Worm (Caenorhabditis elegans): ENCODE data around the gene R02F11.12.

R02F11.12 gene

ce11 chrV:4801943-4802342 lies 11.5 kb downstream of the R02F11.12 start:
- TF ChIP-seq mls-2 (tag; optimal IDR thresholded peaks at IDR 0.05) (no peak), drap-1 (GFP tag; optimal IDR thresholded peaks at IDR 0.05) (no peak), nhr-28 (tag; optimal IDR thresholded peaks at IDR 0.05) (no peak), ceh-43 (GFP tag; optimal IDR thresholded peaks at IDR 0.05) (no peak), nhr-76 (tag; optimal IDR thresholded peaks at IDR 0.05) (no peak), elt-1 (tag; optimal IDR thresholded peaks at IDR 0.05; ENCODE audit: borderline replicate concordance, insufficient read depth) (no peak), elt-3 (tag; optimal IDR thresholded peaks at IDR 0.05) (no peak), blmp-1 (tag; optimal IDR thresholded peaks at IDR 0.05) (no peak), bed-3 (GFP tag; optimal IDR thresholded peaks at IDR 0.05) (no peak)

ce11 chrV:4805847-4806246 lies 15.4 kb downstream of the R02F11.12 start, which contains the start of gene R02F11.3:
TSS of gene R02F11.3 (minus strand) at chrV:4805947.
- TF ChIP-seq nhr-237 (tag; optimal IDR thresholded peaks at IDR 0.05) (no peak), ces-1 (GFP tag; optimal IDR thresholded peaks at IDR 0.05) (no peak), blmp-1 (tag; optimal IDR thresholded peaks at IDR 0.05) (no peak), snpc-4 (tag; optimal IDR thresholded peaks at IDR 0.05) (no peak), unc-120 (tag; optimal IDR thresholded peaks at IDR 0.05; ENCODE audit: poor library complexity, severe bottlenecking) (no peak), tbx-8 (GFP tag; optimal IDR thresholded peaks at IDR 0.05) (no peak), hlh-1 (tag; optimal IDR thresholded peaks at IDR 0.05) (no peak), ceh-39 (tag; optimal IDR thresholded peaks at IDR 0.05) (no peak), M03D4.4 (tag; optimal IDR thresholded peaks at IDR 0.05) (no peak)

ce11 chrV:4806859-4807258 lies 16.4 kb downstream of the R02F11.12 start:
- TF ChIP-seq lin-13 (tag; optimal IDR thresholded peaks at IDR 0.05) (no peak), ces-1 (GFP tag; optimal IDR thresholded peaks at IDR 0.05) (no peak), mab-5 (tag; optimal IDR thresholded peaks at IDR 0.05) (no peak), ztf-11 (tag; optimal IDR thresholded peaks at IDR 0.05) (no peak)

ce11 chrV:4810653-4811052 lies 20.2 kb downstream of the R02F11.12 start:
- TF ChIP-seq pha-4 (tag; optimal IDR thresholded peaks at IDR 0.05): peak; percentile 17
- no peak for TF ChIP-seq sptf-1 (tag; optimal IDR thresholded peaks at IDR 0.05)
- no peak for TF ChIP-seq bed-3 (GFP tag; optimal IDR thresholded peaks at IDR 0.05)
- TF ChIP-seq ztf-11 (tag; optimal IDR thresholded peaks at IDR 0.05): no peak
- no peak for TF ChIP-seq mab-5 (tag; optimal IDR thresholded peaks at IDR 0.05)
- TF ChIP-seq nhr-12 (tag; optimal IDR thresholded peaks at IDR 0.05): no peak
- TF ChIP-seq elt-3 (tag; optimal IDR thresholded peaks at IDR 0.05): no peak
- no peak for TF ChIP-seq unc-62 (GFP tag; optimal IDR thresholded peaks at IDR 0.05)
- TF ChIP-seq ham-2 (GFP tag; optimal IDR thresholded peaks at IDR 0.05): no peak
- TF ChIP-seq nhr-2 (tag; optimal IDR thresholded peaks at IDR 0.05): no peak
- peak; percentile 25 for TF ChIP-seq mls-2 (tag; optimal IDR thresholded peaks at IDR 0.05)
- TF ChIP-seq lin-13 (tag; optimal IDR thresholded peaks at IDR 0.05): peak; percentile 56
- TF ChIP-seq cnd-1 (tag; optimal IDR thresholded peaks at IDR 0.05): peak; percentile 35
- TF ChIP-seq snpc-4 (tag; optimal IDR thresholded peaks at IDR 0.05): no peak
- TF ChIP-seq lin-32 (GFP tag; optimal IDR thresholded peaks at IDR 0.05): no peak
- TF ChIP-seq nhr-28 (tag; optimal IDR thresholded peaks at IDR 0.05): no peak
- TF ChIP-seq ceh-39 (tag; optimal IDR thresholded peaks at IDR 0.05): no peak
- no peak for TF ChIP-seq ceh-83 (GFP tag; optimal IDR thresholded peaks at IDR 0.05)
- TF ChIP-seq sem-2 (GFP tag; optimal IDR thresholded peaks at IDR 0.05): no peak
- TF ChIP-seq flh-1 (GFP tag; optimal IDR thresholded peaks at IDR 0.05): no peak
- TF ChIP-seq tbx-8 (GFP tag; optimal IDR thresholded peaks at IDR 0.05): no peak
- no peak for TF ChIP-seq unc-39 (tag; optimal IDR thresholded peaks at IDR 0.05)
- peak; percentile 19 for TF ChIP-seq unc-120 (tag; optimal IDR thresholded peaks at IDR 0.05; ENCODE audit: poor library complexity, severe bottlenecking)
- peak; percentile 50 for TF ChIP-seq drap-1 (GFP tag; optimal IDR thresholded peaks at IDR 0.05)
- TF ChIP-seq nhr-76 (tag; optimal IDR thresholded peaks at IDR 0.05): no peak
- peak; percentile 40 for TF ChIP-seq lsy-2 (tag; optimal IDR thresholded peaks at IDR 0.05)
- no peak for TF ChIP-seq elt-1 (tag; optimal IDR thresholded peaks at IDR 0.05; ENCODE audit: borderline replicate concordance, insufficient read depth)
- no peak for TF ChIP-seq nhr-237 (tag; optimal IDR thresholded peaks at IDR 0.05)
- peak; percentile 89 for TF ChIP-seq hlh-1 (tag; optimal IDR thresholded peaks at IDR 0.05)
- no peak for TF ChIP-seq ceh-43 (GFP tag; optimal IDR thresholded peaks at IDR 0.05)
- TF ChIP-seq M03D4.4 (tag; optimal IDR thresholded peaks at IDR 0.05): peak; percentile 51
- TF ChIP-seq ces-1 (GFP tag; optimal IDR thresholded peaks at IDR 0.05): peak; percentile 9
- TF ChIP-seq zip-8 (tag; optimal IDR thresholded peaks at IDR 0.05): no peak
- TF ChIP-seq mep-1 (tag; optimal IDR thresholded peaks at IDR 0.05): peak; percentile 70
- no peak for TF ChIP-seq blmp-1 (tag; optimal IDR thresholded peaks at IDR 0.05)
